Fruit fly (Drosophila melanogaster) whole organism, embryonic: ENCODE data around the gene Sec3.

ENCODE experiments used
- Aef1 ChIP-seq: fragments of 200-800 bp; sonication (Bioruptor generic); IDR thresholded peaks from 3 replicates; pipeline ENCODE4 v1.3.6; 2022; ENCODE audit warnings: missing biosample characterization, missing genetic modification characterization
- Bdp1 ChIP-seq: fragments of 200-800 bp; sonication (Bioruptor generic); optimal IDR thresholded peaks from 3 replicates; lab custom pipeline; 2016; ENCODE audit warnings: missing biosample characterization, missing genetic modification characterization
- CG10147 ChIP-seq: fragments of 200-800 bp; sonication (Bioruptor generic); optimal IDR thresholded peaks from 2 replicates; lab custom pipeline; 2019; ENCODE audit warnings: missing biosample characterization, mild to moderate bottlenecking, missing genetic modification characterization, moderate library complexity
- CG10959 ChIP-seq: fragments of 200-800 bp; sonication (Bioruptor generic); IDR thresholded peaks from 2 replicates; pipeline ENCODE4 v1.3.6; 2022; ENCODE audit warnings: missing biosample characterization, missing genetic modification characterization
- CG11247 ChIP-seq: fragments of 200-800 bp; sonication (Bioruptor generic); IDR thresholded peaks from 2 replicates; pipeline ENCODE4 v1.3.6; 2022; ENCODE audit warnings: missing biosample characterization, missing genetic modification characterization
- CG11456 ChIP-seq: fragments of 200-800 bp; sonication (Bioruptor generic); IDR thresholded peaks from 3 replicates; pipeline ENCODE4 v1.3.6; 2022; ENCODE audit warnings: missing biosample characterization, missing genetic modification characterization
- CG15269 ChIP-seq: fragments of 200-800 bp; sonication (Bioruptor generic); optimal IDR thresholded peaks from 2 replicates; lab custom pipeline; 2018; ENCODE audit warnings: missing biosample characterization, mild to moderate bottlenecking, missing genetic modification characterization, moderate library complexity
- CG1603 ChIP-seq: fragments of 200-800 bp; sonication (Bioruptor generic); optimal IDR thresholded peaks from 2 replicates; lab custom pipeline; 2019; ENCODE audit warnings: missing biosample characterization, mild to moderate bottlenecking, missing genetic modification characterization, moderate library complexity
- CG16813 ChIP-seq: fragments of 200-800 bp; sonication (Bioruptor generic); IDR thresholded peaks from 3 replicates; pipeline ENCODE4 v1.3.6; 2022; ENCODE audit warnings: missing biosample characterization, missing genetic modification characterization; ENCODE audit not compliant: partially characterized antibody
- CG17328 ChIP-seq: fragments of 200-800 bp; sonication (Bioruptor generic); IDR thresholded peaks from 2 replicates; pipeline ENCODE4 v1.3.6; 2022; ENCODE audit warnings: missing biosample characterization, missing genetic modification characterization
- CG1792 ChIP-seq: fragments of 200-800 bp; sonication (Bioruptor generic); optimal IDR thresholded peaks from 2 replicates; lab custom pipeline; 2016; ENCODE audit warnings: missing biosample characterization, missing genetic modification characterization
- CG18262 ChIP-seq: fragments of 200-800 bp; optimal IDR thresholded peaks from 3 replicates; lab custom pipeline; 2019; ENCODE audit warnings: missing biosample characterization, mild to moderate bottlenecking, missing genetic modification characterization, moderate library complexity
- CG18599 ChIP-seq: fragments of 200-800 bp; sonication (Bioruptor generic); optimal IDR thresholded peaks from 3 replicates; lab custom pipeline; 2017; ENCODE audit warnings: missing biosample characterization, missing genetic modification characterization, mild to moderate bottlenecking, moderate library complexity, missing genetic modification reagents
- CG2116 ChIP-seq: fragments of 200-800 bp; sonication (Bioruptor generic); optimal IDR thresholded peaks from 3 replicates; lab custom pipeline; 2018; ENCODE audit warnings: missing biosample characterization, mild to moderate bottlenecking, missing genetic modification characterization
- CG2889 ChIP-seq: fragments of 200-800 bp; sonication (Bioruptor generic); IDR thresholded peaks from 3 replicates; pipeline ENCODE4 v1.3.6; 2022; ENCODE audit warnings: missing biosample characterization, missing genetic modification characterization
- CG31365 ChIP-seq: fragments of 200-800 bp; sonication (Bioruptor generic); optimal IDR thresholded peaks from 2 replicates; lab custom pipeline; 2018; ENCODE audit warnings: missing biosample characterization, mild to moderate bottlenecking, missing genetic modification characterization
- CG31388 ChIP-seq: fragments of 200-800 bp; sonication (Bioruptor generic); optimal IDR thresholded peaks from 2 replicates; lab custom pipeline; 2016; ENCODE audit warnings: missing biosample characterization, missing genetic modification characterization
- CG4404 ChIP-seq: fragments of 200-800 bp; sonication (Bioruptor generic); IDR thresholded peaks from 2 replicates; pipeline ENCODE4 v1.3.6; 2022; ENCODE audit warnings: missing biosample characterization, missing genetic modification characterization
- CG4820 ChIP-seq: fragments of 200-800 bp; sonication (Bioruptor generic); optimal IDR thresholded peaks from 3 replicates; lab custom pipeline; 2016; ENCODE audit warnings: missing biosample characterization, missing genetic modification characterization
- CG8281 ChIP-seq: fragments of 200-800 bp; sonication (Bioruptor generic); optimal IDR thresholded peaks from 2 replicates; lab custom pipeline; 2018; ENCODE audit warnings: missing biosample characterization, mild to moderate bottlenecking, missing genetic modification characterization, moderate library complexity
- CG9215 ChIP-seq: fragments of 200-800 bp; sonication (Bioruptor generic); IDR thresholded peaks from 2 replicates; pipeline ENCODE4 v1.3.6; 2022; ENCODE audit warnings: missing biosample characterization, missing genetic modification characterization
- CG9817 ChIP-seq: fragments of 200-800 bp; sonication (Bioruptor generic); optimal IDR thresholded peaks from 2 replicates; lab custom pipeline; 2018; ENCODE audit warnings: missing biosample characterization, mild to moderate bottlenecking, missing genetic modification characterization, moderate library complexity
- CG9876 ChIP-seq: fragments of 200-800 bp; sonication (Bioruptor generic); optimal IDR thresholded peaks from 2 replicates; lab custom pipeline; 2016; ENCODE audit warnings: missing biosample characterization, missing genetic modification characterization
- CHES-1-like ChIP-seq: fragments of 200-800 bp; sonication (Bioruptor generic); optimal IDR thresholded peaks from 2 replicates; lab custom pipeline; 2016; ENCODE audit warnings: missing biosample characterization, missing genetic modification characterization
- D19A ChIP-seq: fragments of 200-800 bp; optimal IDR thresholded peaks from 3 replicates; lab custom pipeline; 2019; ENCODE audit warnings: missing biosample characterization, mild to moderate bottlenecking, missing genetic modification characterization, moderate library complexity
- Deaf1 ChIP-seq: fragments of 200-800 bp; optimal IDR thresholded peaks from 3 replicates; lab custom pipeline; 2019; ENCODE audit warnings: missing biosample characterization, mild to moderate bottlenecking, missing genetic modification characterization, moderate library complexity
- Dp ChIP-seq: fragments of 200-800 bp; sonication (Bioruptor generic); optimal IDR thresholded peaks from 2 replicates; lab custom pipeline; 2018; ENCODE audit warnings: missing biosample characterization, mild to moderate bottlenecking, missing genetic modification characterization, moderate library complexity
- Gsc ChIP-seq: fragments of 200-800 bp; sonication (Bioruptor generic); IDR thresholded peaks from 2 replicates; pipeline ENCODE4 v1.3.6; 2022; ENCODE audit warnings: missing biosample characterization, missing genetic modification characterization
- Hr39 ChIP-seq: fragments of >200 bp; optimal IDR thresholded peaks from 2 replicates; lab custom pipeline; 2017
- Meics ChIP-seq: fragments of 200-800 bp; sonication (Bioruptor generic); optimal IDR thresholded peaks from 2 replicates; lab custom pipeline; 2017; ENCODE audit warnings: missing biosample characterization, mild to moderate bottlenecking, missing genetic modification characterization
- Nf-YC ChIP-seq: fragments of 200-800 bp; optimal IDR thresholded peaks from 3 replicates; lab custom pipeline; 2019; ENCODE audit warnings: missing biosample characterization, mild to moderate bottlenecking, missing genetic modification characterization, moderate library complexity
- Sox100B ChIP-seq: fragments of 200-800 bp; sonication (Bioruptor generic); optimal IDR thresholded peaks from 3 replicates; lab custom pipeline; 2018; ENCODE audit warnings: missing biosample characterization, mild to moderate bottlenecking, missing genetic modification characterization
- Sox102F ChIP-seq: fragments of 200-800 bp; sonication (Bioruptor generic); optimal IDR thresholded peaks from 2 replicates; lab custom pipeline; 2018; ENCODE audit warnings: missing biosample characterization, mild to moderate bottlenecking, missing genetic modification characterization, moderate library complexity
- Taf1 ChIP-seq: fragments of 200-800 bp; sonication (Bioruptor generic); IDR thresholded peaks from 2 replicates; pipeline ENCODE4 v1.3.6; 2022; ENCODE audit warnings: missing biosample characterization, missing genetic modification characterization
- Tbp ChIP-seq: fragments of >200 bp; optimal IDR thresholded peaks from 2 replicates; lab custom pipeline; 2018; ENCODE audit warnings: missing biosample characterization, missing genetic modification characterization
- ash1 ChIP-seq: fragments of 200-800 bp; sonication (Bioruptor generic); optimal IDR thresholded peaks from 2 replicates; lab custom pipeline; 2018; ENCODE audit warnings: missing biosample characterization, mild to moderate bottlenecking, missing genetic modification characterization
- chm ChIP-seq: fragments of 200-800 bp; sonication (Bioruptor generic); IDR thresholded peaks from 2 replicates; pipeline ENCODE4 v1.3.6; 2022; ENCODE audit warnings: missing biosample characterization, missing genetic modification characterization
- crol ChIP-seq: fragments of 200-800 bp; sonication (Bioruptor generic); IDR thresholded peaks from 2 replicates; pipeline ENCODE4 v1.3.6; 2022; ENCODE audit warnings: missing biosample characterization, missing genetic modification characterization
- dan ChIP-seq: fragments of 200-800 bp; sonication (Bioruptor generic); IDR thresholded peaks from 2 replicates; pipeline ENCODE4 v1.3.6; 2022; ENCODE audit warnings: missing biosample characterization, missing genetic modification characterization
- gem ChIP-seq: fragments of 200-800 bp; sonication (Bioruptor generic); optimal IDR thresholded peaks from 2 replicates; lab custom pipeline; 2019; ENCODE audit warnings: missing biosample characterization, mild to moderate bottlenecking, missing genetic modification characterization, moderate library complexity
- insv ChIP-seq, 2 experiments: fragments of 200-800 bp; sonication (Bioruptor generic); optimal IDR thresholded peaks; 3 replicates each; lab custom pipeline; 2016 to 2018; ENCODE audit warnings: missing biosample characterization in 2 of 2, missing genetic modification characterization in 2 of 2
- nau ChIP-seq: fragments of 200-800 bp; sonication (Bioruptor generic); optimal IDR thresholded peaks from 3 replicates; lab custom pipeline; 2017; ENCODE audit warnings: missing biosample characterization, mild to moderate bottlenecking, missing genetic modification characterization, missing genetic modification reagents
- onecut ChIP-seq: fragments of 200-800 bp; sonication (Bioruptor generic); IDR thresholded peaks from 2 replicates; pipeline ENCODE4 v1.3.6; 2022; ENCODE audit warnings: missing biosample characterization, missing genetic modification characterization
- run ChIP-seq: fragments of 200-800 bp; sonication (Bioruptor generic); optimal IDR thresholded peaks from 3 replicates; lab custom pipeline; 2018; ENCODE audit warnings: missing biosample characterization, mild to moderate bottlenecking, missing genetic modification characterization
- sens-2 ChIP-seq: fragments of 200-800 bp; sonication (Bioruptor generic); IDR thresholded peaks from 2 replicates; pipeline ENCODE4 v1.3.6; 2022; ENCODE audit warnings: missing biosample characterization, missing genetic modification characterization
- sima ChIP-seq: fragments of 200-800 bp; sonication (Bioruptor generic); optimal IDR thresholded peaks from 2 replicates; lab custom pipeline; 2016; ENCODE audit warnings: missing biosample characterization, missing genetic modification characterization
- slbo ChIP-seq: fragments of 200-800 bp; sonication (Bioruptor generic); IDR thresholded peaks from 2 replicates; pipeline ENCODE4 v1.3.6; 2022; ENCODE audit warnings: missing biosample characterization, missing genetic modification characterization
- so ChIP-seq: fragments of 200-800 bp; sonication (Bioruptor generic); IDR thresholded peaks from 3 replicates; pipeline ENCODE4 v1.3.6; 2022; ENCODE audit warnings: missing biosample characterization, missing genetic modification characterization
- tin ChIP-seq: fragments of 200-800 bp; sonication (Bioruptor generic); optimal IDR thresholded peaks from 3 replicates; lab custom pipeline; 2016; ENCODE audit warnings: missing biosample characterization, missing genetic modification characterization
- tup ChIP-seq: fragments of 200-800 bp; sonication (Bioruptor generic); optimal IDR thresholded peaks from 2 replicates; lab custom pipeline; 2016; ENCODE audit warnings: missing biosample characterization, mild to moderate bottlenecking, missing genetic modification characterization, moderate library complexity
- wdn ChIP-seq: fragments of 200-800 bp; sonication (Bioruptor generic); IDR thresholded peaks from 2 replicates; pipeline ENCODE4 v1.3.6; 2022; ENCODE audit warnings: missing biosample characterization, missing genetic modification characterization
- zen ChIP-seq: fragments of 200-800 bp; sonication (Bioruptor generic); optimal IDR thresholded peaks from 3 replicates; lab custom pipeline; 2018; ENCODE audit warnings: missing biosample characterization, mild to moderate bottlenecking, missing genetic modification characterization, moderate library complexity

Sec3 gene

dm6 chr3L:17430957-17431585 lies 6.1 kb upstream of the Sec3 start (continued):
- no peak for TF ChIP-seq CG4820
- no peak for TF ChIP-seq dan (GFP tag; lab: Robert Waterston, UW)
- no peak for TF ChIP-seq CG8281 (tag; lab: Kevin White, UChicago)
- no peak for TF ChIP-seq Tbp (GFP tag; lab: Kevin White, UChicago)
- no peak for TF ChIP-seq CG31365 (tag; lab: Kevin White, UChicago)
- TF ChIP-seq CG16813 (GFP tag; lab: Robert Waterston, UW), result no peak
- TF ChIP-seq sens-2 (GFP tag; lab: Robert Waterston, UW), result no peak
- no peak for TF ChIP-seq insv (GFP tag; optimal IDR thresholded peaks at IDR 0.05; lab: Kevin White, UChicago)
- TF ChIP-seq Meics, result peak; percentile 20
- no peak for TF ChIP-seq Dp (GFP tag; lab: Kevin White, UChicago)
- no peak for TF ChIP-seq onecut (GFP tag; lab: Robert Waterston, UW)
- no peak for TF ChIP-seq CG2116
- no peak for TF ChIP-seq tup (GFP tag; lab: Kevin White, UChicago)
- peak; percentile 22 for TF ChIP-seq CG10147
- no peak for TF ChIP-seq chm (GFP tag; lab: Robert Waterston, UW)
- TF ChIP-seq so, result no peak
- no peak for TF ChIP-seq Aef1 (GFP tag; lab: Robert Waterston, UW)
- TF ChIP-seq CG1603 (tag; lab: Kevin White, UChicago), result no peak
- TF ChIP-seq sima (GFP tag; lab: Kevin White, UChicago), result no peak
- no peak for TF ChIP-seq Sox100B
- no peak for TF ChIP-seq crol (GFP tag; lab: Robert Waterston, UW)
- no peak for TF ChIP-seq CG9876 (GFP tag; lab: Kevin White, UChicago)
- TF ChIP-seq CG18599 (GFP tag; lab: Kevin White, UChicago), result no peak
- no peak for TF ChIP-seq CG1792
- TF ChIP-seq CG4404, result no peak
- TF ChIP-seq Gsc (GFP tag; lab: Robert Waterston, UW), result no peak
- peak; percentile 12 for TF ChIP-seq CHES-1-like
- no peak for TF ChIP-seq Taf1 (GFP tag; lab: Robert Waterston, UW)
- no peak for TF ChIP-seq CG2889 (GFP tag; lab: Robert Waterston, UW)
- TF ChIP-seq Sox102F (GFP tag; lab: Kevin White, UChicago), result no peak
- TF ChIP-seq CG10959, result no peak
- TF ChIP-seq Nf-YC, result no peak
- peak; percentile 33 for TF ChIP-seq CG15269
- TF ChIP-seq tin, result no peak
- TF ChIP-seq D19A, result peak; percentile 65
- TF ChIP-seq Hr39 (lab: Kevin White, UChicago), result no peak
- TF ChIP-seq zen, result no peak
- no peak for TF ChIP-seq CG11456
- no peak for TF ChIP-seq run (tag; lab: Kevin White, UChicago)
- TF ChIP-seq CG17328 (GFP tag; lab: Robert Waterston, UW), result no peak
- TF ChIP-seq slbo (GFP tag; lab: Robert Waterston, UW), result peak; percentile 43
- TF ChIP-seq CG11247 (GFP tag; lab: Robert Waterston, UW), result no peak
- TF ChIP-seq CG9817 (tag; lab: Kevin White, UChicago), result peak; percentile 5
- TF ChIP-seq Bdp1 (GFP tag; lab: Kevin White, UChicago), result no peak
- TF ChIP-seq CG18262 (tag; lab: Kevin White, UChicago), result no peak
- TF ChIP-seq CG31388, result no peak
- no peak for TF ChIP-seq Deaf1 (tag; lab: Kevin White, UChicago)
- TF ChIP-seq CG9215 (GFP tag; lab: Robert Waterston, UW), result no peak
- peak; percentile 34 for TF ChIP-seq gem (tag; lab: Kevin White, UChicago)
- TF ChIP-seq nau (GFP tag; lab: Kevin White, UChicago), result no peak
- no peak for TF ChIP-seq ash1 (GFP tag; lab: Kevin White, UChicago)
- no peak for TF ChIP-seq wdn (GFP tag; lab: Robert Waterston, UW)
